Fruit fly (Drosophila melanogaster) whole organism, embryonic: ENCODE results near the gene CG17109.

ENCODE experiments used
- Antp ChIP-seq: fragments of 200-800 bp; sonication (Bioruptor generic); optimal IDR thresholded peaks from 3 replicates; lab custom pipeline; 2016; ENCODE audit warnings: missing biosample characterization, missing genetic modification characterization
- Atf3 ChIP-seq: fragments of 200-800 bp; sonication (Bioruptor generic); optimal IDR thresholded peaks from 3 replicates; lab custom pipeline; 2016; ENCODE audit warnings: missing biosample characterization, missing genetic modification characterization
- Blimp-1 ChIP-seq: fragments of 200-800 bp; sonication (Bioruptor generic); optimal IDR thresholded peaks from 3 replicates; lab custom pipeline; 2018; ENCODE audit warnings: missing biosample characterization, missing genetic modification characterization, mild to moderate bottlenecking, moderate library complexity, missing genetic modification reagents
- CG10543 ChIP-seq: fragments of 200-800 bp; sonication (Bioruptor generic); optimal IDR thresholded peaks from 3 replicates; lab custom pipeline; 2017; ENCODE audit warnings: missing biosample characterization, mild to moderate bottlenecking, missing genetic modification characterization, moderate library complexity
- CG10654 ChIP-seq: fragments of 200-800 bp; sonication (Bioruptor generic); optimal IDR thresholded peaks from 2 replicates; lab custom pipeline; 2016; ENCODE audit warnings: missing biosample characterization, missing genetic modification characterization
- CG12236 ChIP-seq: fragments of 200-800 bp; sonication (Bioruptor generic); optimal IDR thresholded peaks from 2 replicates; lab custom pipeline; 2016; ENCODE audit warnings: missing biosample characterization, missing genetic modification characterization
- CG15479 ChIP-seq: fragments of 200-800 bp; sonication (Bioruptor generic); optimal IDR thresholded peaks from 3 replicates; lab custom pipeline; 2019; ENCODE audit warnings: missing biosample characterization, mild to moderate bottlenecking, missing genetic modification characterization, moderate library complexity
- CG18764 ChIP-seq: fragments of 200-800 bp; sonication (Bioruptor generic); optimal IDR thresholded peaks from 3 replicates; lab custom pipeline; 2016; ENCODE audit warnings: missing biosample characterization, missing genetic modification characterization
- CG2678 ChIP-seq: fragments of 200-800 bp; sonication (Bioruptor generic); optimal IDR thresholded peaks from 3 replicates; lab custom pipeline; 2019; ENCODE audit warnings: missing biosample characterization, mild to moderate bottlenecking, missing genetic modification characterization, moderate library complexity
- CG31388 ChIP-seq: fragments of 200-800 bp; sonication (Bioruptor generic); optimal IDR thresholded peaks from 2 replicates; lab custom pipeline; 2016; ENCODE audit warnings: missing biosample characterization, missing genetic modification characterization
- CG3726 ChIP-seq: fragments of 200-800 bp; sonication (Bioruptor generic); IDR thresholded peaks from 3 replicates; pipeline ENCODE4, ENCODE4 v1.3.6; 2022; ENCODE audit warnings: missing biosample characterization, missing genetic modification characterization
- CG4328 ChIP-seq: fragments of 200-800 bp; sonication (Bioruptor generic); optimal IDR thresholded peaks from 3 replicates; lab custom pipeline; 2017; ENCODE audit warnings: missing biosample characterization, missing genetic modification reagents, missing genetic modification characterization
- CG4404 ChIP-seq: fragments of 200-800 bp; sonication (Bioruptor generic); IDR thresholded peaks from 2 replicates; pipeline ENCODE4 v1.3.6; 2022; ENCODE audit warnings: missing biosample characterization, missing genetic modification characterization
- CG4424 ChIP-seq: fragments of 200-800 bp; sonication (Bioruptor generic); optimal IDR thresholded peaks from 3 replicates; lab custom pipeline; 2016; ENCODE audit warnings: missing biosample characterization, missing genetic modification characterization
- CG6272 ChIP-seq: fragments of 200-800 bp; sonication (Bioruptor generic); IDR thresholded peaks from 2 replicates; pipeline ENCODE4 v1.3.6; 2022; ENCODE audit warnings: missing biosample characterization, missing genetic modification characterization
- CG6765 ChIP-seq: fragments of 200-800 bp; sonication (Bioruptor generic); optimal IDR thresholded peaks from 3 replicates; lab custom pipeline; 2017; ENCODE audit warnings: missing biosample characterization, mild to moderate bottlenecking, missing genetic modification characterization
- CG8290 ChIP-seq, 3 experiments: fragments of 200-800 bp; sonication (Bioruptor generic); optimal IDR thresholded peaks; 2 replicates each; lab custom pipeline; 2016 to 2019; ENCODE audit warnings: missing biosample characterization in 3 of 3, missing genetic modification characterization in 3 of 3, mild to moderate bottlenecking in 2 of 3, moderate library complexity in 1 of 3
- CG8924 ChIP-seq: fragments of 200-800 bp; optimal IDR thresholded peaks from 3 replicates; lab custom pipeline; 2019; ENCODE audit warnings: missing biosample characterization, mild to moderate bottlenecking, missing genetic modification characterization, moderate library complexity
- Fer1 ChIP-seq: fragments of 200-800 bp; sonication (Bioruptor generic); optimal IDR thresholded peaks from 2 replicates; lab custom pipeline; 2017; ENCODE audit warnings: missing biosample characterization, mild to moderate bottlenecking, missing genetic modification characterization
- HHEX ChIP-seq: fragments of 200-800 bp; sonication (Bioruptor generic); optimal IDR thresholded peaks from 3 replicates; lab custom pipeline; 2017; ENCODE audit warnings: missing biosample characterization, mild to moderate bottlenecking, missing genetic modification characterization, missing genetic modification reagents
- Lim3 ChIP-seq: fragments of 200-800 bp; sonication (Bioruptor generic); IDR thresholded peaks from 2 replicates; pipeline ENCODE4 v1.3.6; 2022; ENCODE audit warnings: missing biosample characterization, missing genetic modification characterization
- MESR4 ChIP-seq: fragments of 200-800 bp; sonication (Bioruptor generic); optimal IDR thresholded peaks from 2 replicates; lab custom pipeline; 2018; ENCODE audit warnings: missing biosample characterization, mild to moderate bottlenecking, missing genetic modification characterization, moderate library complexity
- NFAT ChIP-seq: fragments of 200-800 bp; sonication (Bioruptor generic); IDR thresholded peaks from 2 replicates; pipeline ENCODE4 v1.3.6; 2022; ENCODE audit warnings: missing biosample characterization, missing genetic modification characterization
- PHDP ChIP-seq: fragments of 200-800 bp; sonication (Bioruptor generic); optimal IDR thresholded peaks from 3 replicates; lab custom pipeline; 2018; ENCODE audit warnings: missing biosample characterization, mild to moderate bottlenecking, missing genetic modification characterization, moderate library complexity
- Pdp1 ChIP-seq, 2 experiments: fragments of 200-800 bp; sonication (Bioruptor generic); optimal IDR thresholded peaks; 3 replicates each; lab custom pipeline; 2016; ENCODE audit warnings: missing biosample characterization in 2 of 2, missing genetic modification characterization in 2 of 2, mild to moderate bottlenecking in 1 of 2, moderate library complexity in 1 of 2
- Ssrp ChIP-seq: fragments of 200-800 bp; sonication (Bioruptor generic); optimal IDR thresholded peaks from 2 replicates; lab custom pipeline; 2018; ENCODE audit warnings: missing biosample characterization, mild to moderate bottlenecking, missing genetic modification characterization, moderate library complexity
- Xbp1 ChIP-seq: fragments of 200-800 bp; sonication (Bioruptor generic); optimal IDR thresholded peaks from 3 replicates; lab custom pipeline; 2016; ENCODE audit warnings: missing biosample characterization, mild to moderate bottlenecking, missing genetic modification characterization
- aop ChIP-seq: fragments of 200-800 bp; sonication (Bioruptor generic); IDR thresholded peaks from 2 replicates; pipeline ENCODE4 v1.3.6; 2022; ENCODE audit warnings: missing biosample characterization, missing genetic modification characterization
- az2 ChIP-seq: fragments of 200-800 bp; sonication (Bioruptor generic); optimal IDR thresholded peaks from 3 replicates; lab custom pipeline; 2016; ENCODE audit warnings: missing biosample characterization, missing genetic modification characterization
- bab2 ChIP-seq: fragments of 200-800 bp; sonication (Bioruptor generic); optimal IDR thresholded peaks from 2 replicates; lab custom pipeline; 2016; ENCODE audit warnings: missing biosample characterization, missing genetic modification characterization
- chn ChIP-seq: fragments of 200-800 bp; sonication (Bioruptor generic); optimal IDR thresholded peaks from 2 replicates; lab custom pipeline; 2016; ENCODE audit warnings: missing biosample characterization, missing genetic modification characterization
- croc ChIP-seq: fragments of 200-800 bp; sonication (Bioruptor generic); conservative IDR thresholded peaks from 3 replicates; pipeline ENCODE4 v1.3.6; 2022; ENCODE audit warnings: missing biosample characterization, missing genetic modification characterization
- cwo ChIP-seq: fragments of 200-800 bp; sonication (Bioruptor generic); optimal IDR thresholded peaks from 3 replicates; lab custom pipeline; 2017; ENCODE audit warnings: missing biosample characterization, missing genetic modification characterization, mild to moderate bottlenecking, moderate library complexity, missing genetic modification reagents
- dan ChIP-seq: fragments of 200-800 bp; sonication (Bioruptor generic); IDR thresholded peaks from 2 replicates; pipeline ENCODE4 v1.3.6; 2022; ENCODE audit warnings: missing biosample characterization, missing genetic modification characterization
- emc ChIP-seq: fragments of 200-800 bp; sonication (Bioruptor generic); optimal IDR thresholded peaks from 2 replicates; lab custom pipeline; 2016; ENCODE audit warnings: missing biosample characterization, missing genetic modification characterization
- eyg ChIP-seq: fragments of 200-800 bp; sonication (Bioruptor generic); optimal IDR thresholded peaks from 3 replicates; lab custom pipeline; 2016; ENCODE audit warnings: missing biosample characterization, missing genetic modification characterization
- hkb ChIP-seq, 2 experiments: fragments of 200-800 bp in 1 of 2; fragments of >200 bp in 1 of 2; sonication (Bioruptor generic) in 1 of 2; IDR thresholded peaks in 1 of 2; optimal IDR thresholded peaks in 1 of 2; 2 replicates each; pipeline versions ENCODE4 v1.3.6 to Lab custom; 2017 to 2022; ENCODE audit warnings: missing biosample characterization in 1 of 2, missing genetic modification characterization in 1 of 2
- ind ChIP-seq: fragments of 200-800 bp; sonication (Bioruptor generic); optimal IDR thresholded peaks from 3 replicates; lab custom pipeline; 2016; ENCODE audit warnings: missing biosample characterization, missing genetic modification characterization
- jing ChIP-seq: fragments of 200-800 bp; sonication (Bioruptor generic); optimal IDR thresholded peaks from 2 replicates; lab custom pipeline; 2018; ENCODE audit warnings: missing biosample characterization, mild to moderate bottlenecking, missing genetic modification characterization
- kah ChIP-seq: fragments of 200-800 bp; sonication (Bioruptor generic); optimal IDR thresholded peaks from 2 replicates; lab custom pipeline; 2018; ENCODE audit warnings: missing biosample characterization, mild to moderate bottlenecking, missing genetic modification characterization
- peb ChIP-seq: fragments of 200-800 bp; sonication (Bioruptor generic); IDR thresholded peaks from 2 replicates; pipeline ENCODE4 v1.3.6; 2022; ENCODE audit warnings: missing biosample characterization, missing genetic modification characterization
- row ChIP-seq: fragments of 200-800 bp; sonication (Bioruptor generic); IDR thresholded peaks from 3 replicates; pipeline ENCODE4 v1.3.6; 2022; ENCODE audit warnings: missing biosample characterization, missing genetic modification characterization
- run ChIP-seq: fragments of 200-800 bp; sonication (Bioruptor generic); optimal IDR thresholded peaks from 3 replicates; lab custom pipeline; 2018; ENCODE audit warnings: missing biosample characterization, mild to moderate bottlenecking, missing genetic modification characterization
- salm ChIP-seq: fragments of 200-800 bp; sonication (Bioruptor generic); optimal IDR thresholded peaks from 2 replicates; lab custom pipeline; 2018; ENCODE audit warnings: missing biosample characterization, mild to moderate bottlenecking, missing genetic modification characterization
- stc ChIP-seq: fragments of 200-800 bp; sonication (Bioruptor generic); IDR thresholded peaks from 2 replicates; pipeline ENCODE4 v1.3.6; 2022; ENCODE audit warnings: missing biosample characterization, missing genetic modification characterization
- sug ChIP-seq: fragments of 200-800 bp; optimal IDR thresholded peaks from 2 replicates; lab custom pipeline; 2019; ENCODE audit warnings: missing biosample characterization, mild to moderate bottlenecking, missing genetic modification characterization, moderate library complexity
- unc-4 ChIP-seq: fragments of 200-800 bp; sonication (Bioruptor generic); IDR thresholded peaks from 2 replicates; pipeline ENCODE4 v1.3.6; 2022; ENCODE audit warnings: missing biosample characterization, missing genetic modification characterization; ENCODE audit not compliant: partially characterized antibody
- unpg ChIP-seq: fragments of 200-800 bp; sonication (Bioruptor generic); optimal IDR thresholded peaks from 3 replicates; lab custom pipeline; 2018; ENCODE audit warnings: missing biosample characterization, mild to moderate bottlenecking, missing genetic modification characterization, moderate library complexity
- wek ChIP-seq: fragments of 200-800 bp; sonication (Bioruptor generic); optimal IDR thresholded peaks from 3 replicates; lab custom pipeline; 2018; ENCODE audit warnings: missing biosample characterization, mild to moderate bottlenecking, missing genetic modification characterization, moderate library complexity
- wor ChIP-seq: fragments of 200-800 bp; sonication (Bioruptor generic); IDR thresholded peaks from 2 replicates; pipeline ENCODE4 v1.3.6; 2022; ENCODE audit warnings: missing biosample characterization, missing genetic modification characterization

CG17109 gene

dm6 chr3R:23048690-23049118 lies 46.8 kb upstream of the CG17109 start (continued):
- TF ChIP-seq kah = no peak
- TF ChIP-seq unc-4 (GFP tag; lab: Robert Waterston, UW) = no peak
- peak; percentile 64 for TF ChIP-seq run
- peak; percentile 88 for TF ChIP-seq CG2678 (tag; lab: Kevin White, UChicago)
- no peak for TF ChIP-seq emc (GFP tag; lab: Kevin White, UChicago)
- peak; percentile 58 for TF ChIP-seq HHEX (GFP tag; lab: Kevin White, UChicago)
- peak; percentile 79 for TF ChIP-seq Ssrp (tag; lab: Kevin White, UChicago)
- peak; percentile 56 for TF ChIP-seq cwo
- no peak for TF ChIP-seq CG3726 (GFP tag; lab: Robert Waterston, UW)
- peak; percentile 74 for TF ChIP-seq Xbp1 (GFP tag; lab: Kevin White, UChicago)
- TF ChIP-seq dan = no peak
- TF ChIP-seq CG4404 = 0 out of 2 replicates have a peak, but pooled peaks have one; percentile 23
- peak; percentile 66; the same call in 2 of the 3 replicates for TF ChIP-seq croc (GFP tag; lab: Robert Waterston, UW)
- TF ChIP-seq CG15479 (GFP tag; lab: Kevin White, UChicago) = no peak
- peak; percentile 58 for TF ChIP-seq CG10543
- no peak for TF ChIP-seq CG18764 (GFP tag; lab: Kevin White, UChicago)
- TF ChIP-seq chn (GFP tag; lab: Kevin White, UChicago) = peak; percentile 31
- TF ChIP-seq CG10654 = peak; percentile 41
- TF ChIP-seq wek = no peak
- TF ChIP-seq CG6272 (GFP tag; lab: Robert Waterston, UW) = no peak; the same call in 1 of the 2 replicates
- peak; percentile 85 for TF ChIP-seq CG8924 (tag; lab: Kevin White, UChicago)
- TF ChIP-seq eyg (GFP tag; lab: Kevin White, UChicago) = peak; percentile 26
- peak; percentile 2 for TF ChIP-seq bab2 (GFP tag; lab: Kevin White, UChicago)
- peak; percentile 48 for TF ChIP-seq CG8290 (GFP tag; optimal IDR thresholded peaks at IDR 0.05; lab: Kevin White, UChicago)
- no peak for TF ChIP-seq CG8290 (tag; optimal IDR thresholded peaks at IDR 0.05; lab: Kevin White, UChicago)
- peak; percentile 77 for TF ChIP-seq az2
- peak; percentile 4 for TF ChIP-seq CG31388
- TF ChIP-seq ind (GFP tag; lab: Kevin White, UChicago) = peak; percentile 72
- TF ChIP-seq stc = no peak; the same call in none of the 2 replicates
- TF ChIP-seq salm (tag; lab: Kevin White, UChicago) = peak; percentile 30
- TF ChIP-seq Fer1 = peak; percentile 72
- no peak for TF ChIP-seq MESR4 (GFP tag; lab: Kevin White, UChicago)
- peak; percentile 89 for TF ChIP-seq row (GFP tag; lab: Robert Waterston, UW)
- TF ChIP-seq Pdp1 (GFP tag; optimal IDR thresholded peaks at IDR 0.05; lab: Kevin White, UChicago) = peak; percentile 24 to 60
- TF ChIP-seq hkb (optimal IDR thresholded peaks at IDR 0.05; lab: Kevin White, UChicago) = no peak
- TF ChIP-seq hkb (GFP tag; IDR thresholded peaks at IDR 0.05; lab: Robert Waterston, UW) = peak; percentile 57
- TF ChIP-seq jing = peak; percentile 20
- peak; percentile 73 for TF ChIP-seq CG4424 (GFP tag; lab: Kevin White, UChicago)
- TF ChIP-seq unpg (GFP tag; lab: Kevin White, UChicago) = peak; percentile 88
- TF ChIP-seq Lim3 (GFP tag; lab: Robert Waterston, UW) = 0 out of 2 replicates have a peak, but pooled peaks have one; percentile 22
- TF ChIP-seq CG6765 (GFP tag; lab: Kevin White, UChicago) = no peak
- TF ChIP-seq NFAT (GFP tag; lab: Robert Waterston, UW) = no peak
- peak; percentile 80 for TF ChIP-seq Blimp-1 (GFP tag; lab: Kevin White, UChicago)
- TF ChIP-seq Antp (GFP tag; lab: Kevin White, UChicago) = peak; percentile 44
- peak; percentile 61 for TF ChIP-seq peb
- TF ChIP-seq PHDP (tag; lab: Kevin White, UChicago) = peak; percentile 80
- TF ChIP-seq aop = no peak
- peak; percentile 62 for TF ChIP-seq CG4328 (GFP tag; lab: Kevin White, UChicago)
- TF ChIP-seq wor (GFP tag; lab: Robert Waterston, UW) = peak; percentile 77
- TF ChIP-seq CG12236 (GFP tag; lab: Kevin White, UChicago) = no peak
- peak; percentile 71 for TF ChIP-seq sug (tag; lab: Kevin White, UChicago)
- TF ChIP-seq Atf3 (GFP tag; lab: Kevin White, UChicago) = peak; percentile 25
